Worm (Caenorhabditis elegans): Measurements from ENCODE around the gene C30B5.17.

DNA sequence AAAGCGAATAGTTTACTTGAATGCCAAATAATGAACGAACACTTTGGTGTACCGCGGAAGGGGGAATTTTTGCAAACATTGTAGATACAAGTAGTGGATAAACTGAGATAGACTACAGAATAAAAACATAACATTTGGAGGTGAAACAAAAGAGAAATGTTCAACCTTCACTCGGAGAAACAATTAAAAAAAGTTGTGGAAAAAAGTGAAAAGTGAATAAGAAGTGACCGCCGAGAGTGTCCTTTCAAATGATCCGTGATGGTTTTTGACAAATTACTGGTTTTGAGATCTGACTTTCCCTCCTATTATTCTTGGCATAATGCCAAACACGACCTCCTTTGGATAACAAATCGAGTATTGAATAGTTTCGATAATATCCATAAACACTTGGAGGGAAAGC lies 20.9 kb upstream of the C30B5.17 start:
- TF ChIP-seq dao-5 (tag; optimal IDR thresholded peaks at IDR 0.05) (no peak), him-1 (tag; optimal IDR thresholded peaks at IDR 0.05) (no peak)

All from whole organism, L4/young adult.